Fruit fly (Drosophila melanogaster): ENCODE data around the gene CG43703.
A peak's percentile ranks its signal among the peaks of the same experiment; 100 is the strongest.

CG43703 gene

DNA sequence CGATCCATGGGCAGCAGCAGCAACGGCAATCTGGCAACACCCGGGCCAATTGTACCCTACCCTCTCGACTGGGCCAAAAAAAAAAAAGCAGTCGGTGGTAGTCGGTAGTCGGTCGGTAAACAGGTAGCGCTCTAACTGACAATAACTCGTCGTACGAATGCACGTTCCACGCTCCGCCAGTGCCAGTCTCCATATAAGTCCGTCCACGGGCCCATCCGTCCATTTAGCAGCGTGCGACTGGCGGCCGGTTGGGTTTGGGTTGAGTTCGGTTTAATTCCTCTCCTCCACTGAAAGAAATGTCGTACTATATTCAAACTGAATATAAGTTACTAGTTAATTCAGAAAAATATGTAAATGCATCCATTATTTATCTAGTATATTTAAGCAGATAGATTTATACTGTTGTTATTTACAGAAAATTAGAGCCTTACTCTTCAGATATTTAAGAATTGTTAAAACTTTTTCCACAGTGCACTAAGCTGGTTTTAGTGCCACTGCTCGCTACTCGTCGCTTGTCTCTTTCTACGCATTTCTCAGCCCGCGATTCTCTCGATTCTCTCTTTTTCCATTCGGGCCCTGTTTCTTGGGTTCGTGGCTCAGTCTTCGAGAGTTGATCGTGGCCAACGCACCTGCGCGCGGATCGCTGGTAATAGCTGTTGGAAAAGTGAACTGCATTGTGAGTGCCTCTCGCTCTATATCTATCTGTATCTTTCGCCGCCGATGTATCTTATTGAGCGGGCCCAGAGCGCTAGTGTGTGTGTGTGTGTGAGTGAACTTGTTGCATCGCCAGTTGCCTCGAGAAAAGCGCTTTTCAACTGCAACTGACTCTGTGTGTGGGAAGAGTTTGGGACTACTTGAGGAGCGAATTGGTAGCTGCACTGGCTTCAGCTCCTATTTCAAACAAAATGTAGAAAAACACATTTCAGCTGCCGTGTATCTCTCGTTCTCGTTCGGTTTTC, 6.1 kb downstream of the CG43703 start, which contains the start of gene bowl (continued):
- TF ChIP-seq esg (GFP tag; conservative IDR thresholded peaks at IDR 0.05): peak; percentile 97
- TF ChIP-seq CG8388 (GFP tag; optimal IDR thresholded peaks at IDR 0.05): peak; percentile 92
- peak; percentile 88 for TF ChIP-seq CG31224 (GFP tag; IDR thresholded peaks at IDR 0.05)
- TF ChIP-seq CG13624 (GFP tag; optimal IDR thresholded peaks at IDR 0.05): peak; percentile 93
- peak; percentile 95 for TF ChIP-seq Elba2 (GFP tag; optimal IDR thresholded peaks at IDR 0.05)
- peak; percentile 99 for TF ChIP-seq CG8924 (tag; optimal IDR thresholded peaks at IDR 0.05)
- TF ChIP-seq az2 (GFP tag; optimal IDR thresholded peaks at IDR 0.05): peak; percentile 97
- peak; percentile 95 for TF ChIP-seq CG2678 (tag; optimal IDR thresholded peaks at IDR 0.05)
- TF ChIP-seq Bgb (GFP tag; IDR thresholded peaks at IDR 0.05; ENCODE audit: partially characterized antibody): peak; percentile 41; the same call in 1 of the 2 replicates
- TF ChIP-seq CG8478 (optimal IDR thresholded peaks at IDR 0.05): no peak
- TF ChIP-seq Dip2 (GFP tag; IDR thresholded peaks at IDR 0.05): peak; percentile 49; the same call in 1 of the 2 replicates
- TF ChIP-seq CG10565 (GFP tag; optimal IDR thresholded peaks at IDR 0.05): peak; percentile 72
- TF ChIP-seq sqz (GFP tag; optimal IDR thresholded peaks at IDR 0.05): peak; percentile 90
- TF ChIP-seq gro (GFP tag; optimal IDR thresholded peaks at IDR 0.05): peak; percentile 86
- peak; percentile 91 for TF ChIP-seq CG13424 (tag; optimal IDR thresholded peaks at IDR 0.05)
- TF ChIP-seq kni (GFP tag; optimal IDR thresholded peaks at IDR 0.05): peak; percentile 99
- peak; percentile 96 to 98 for TF ChIP-seq Hr51 (GFP tag; optimal IDR thresholded peaks at IDR 0.05)
- peak; percentile 94 for TF ChIP-seq CG14667 (GFP tag; IDR thresholded peaks at IDR 0.05)
- peak; percentile 95 for TF ChIP-seq chm (GFP tag; IDR thresholded peaks at IDR 0.05)
- TF ChIP-seq CG6175 (GFP tag; IDR thresholded peaks at IDR 0.05): peak; percentile 75; the same call in 2 of the 3 replicates
- peak; percentile 97 for TF ChIP-seq CG10959 (GFP tag; IDR thresholded peaks at IDR 0.05)
- TF ChIP-seq CG8281 (tag; optimal IDR thresholded peaks at IDR 0.05): peak; percentile 73
- TF ChIP-seq sna (GFP tag; IDR thresholded peaks at IDR 0.05; ENCODE audit: partially characterized antibody): no peak; the same call in 1 of the 2 replicates
- peak; percentile 93 for TF ChIP-seq CG7372 (GFP tag; IDR thresholded peaks at IDR 0.05)
- TF ChIP-seq trh (GFP tag; optimal IDR thresholded peaks at IDR 0.05): peak; percentile 95
- TF ChIP-seq dimm (GFP tag; IDR thresholded peaks at IDR 0.05): peak; percentile 94
- TF ChIP-seq ind (GFP tag; optimal IDR thresholded peaks at IDR 0.05): peak; percentile 89
- peak; percentile 97 for TF ChIP-seq CG34422 (GFP tag; IDR thresholded peaks at IDR 0.05)
- TF ChIP-seq bigmax (GFP tag; optimal IDR thresholded peaks at IDR 0.05): no peak
- TF ChIP-seq Blimp-1 (GFP tag; optimal IDR thresholded peaks at IDR 0.05): peak; percentile 89
- TF ChIP-seq lola (GFP tag; optimal IDR thresholded peaks at IDR 0.05): peak in 1 of 3 experiments; percentile 99
- peak; percentile 78 for TF ChIP-seq CG13894 (tag; optimal IDR thresholded peaks at IDR 0.05)
- TF ChIP-seq nerfin-1 (tag; optimal IDR thresholded peaks at IDR 0.05): peak; percentile 84
- peak; percentile 85 for TF ChIP-seq CG10654 (GFP tag; optimal IDR thresholded peaks at IDR 0.05)
- peak; percentile 11; the same call in 1 of the 3 replicates for TF ChIP-seq CG2199 (GFP tag; IDR thresholded peaks at IDR 0.05)
- TF ChIP-seq CG18476 (GFP tag; optimal IDR thresholded peaks at IDR 0.05): peak; percentile 91
- peak; percentile 93 for TF ChIP-seq CG12744 (GFP tag; optimal IDR thresholded peaks at IDR 0.05)
- TF ChIP-seq CG43689 (GFP tag; IDR thresholded peaks at IDR 0.05): peak; percentile 90
- peak; percentile 76 for TF ChIP-seq CG15479 (GFP tag; optimal IDR thresholded peaks at IDR 0.05)
- TF ChIP-seq CG7987 (GFP tag; optimal IDR thresholded peaks at IDR 0.05): peak; percentile 45
- TF ChIP-seq ems (GFP tag; optimal IDR thresholded peaks at IDR 0.05): peak; percentile 89
- TF ChIP-seq CG12391 (tag; optimal IDR thresholded peaks at IDR 0.05): peak; percentile 99
- peak; percentile 69; the same call in 1 of the 2 replicates for TF ChIP-seq CG42726 (GFP tag; IDR thresholded peaks at IDR 0.05; ENCODE audit: partially characterized antibody)
- TF ChIP-seq CG8290 (GFP tag; optimal IDR thresholded peaks at IDR 0.05): peak; percentile 94
- TF ChIP-seq CG8290 (tag; optimal IDR thresholded peaks at IDR 0.05): peak; percentile 48 to 71
- no peak for TF ChIP-seq Dll (GFP tag; IDR thresholded peaks at IDR 0.05; ENCODE audit: partially characterized antibody)
- peak in 1 of 2 experiments; percentile 66 for TF ChIP-seq crp (GFP tag; optimal IDR thresholded peaks at IDR 0.05)

Data from whole organism, embryonic.